Fruit fly (Drosophila melanogaster) whole organism, wandering third instar larva: Measurements from ENCODE around the gene CG42240.
A peak's percentile ranks its signal among the peaks of the same experiment; 100 is the strongest.

Source experiments
- Abd-B ChIP-seq: fragments of >200 bp; optimal IDR thresholded peaks from 2 replicates; lab custom pipeline; 2017; ENCODE audit warnings: missing biosample characterization, missing genetic modification characterization
- CG32264 ChIP-seq: fragments of 200-800 bp; sonication (Bioruptor generic); optimal IDR thresholded peaks from 2 replicates; lab custom pipeline; 2016; ENCODE audit warnings: missing biosample characterization, missing genetic modification characterization
- CrebA ChIP-seq: fragments of 200-800 bp; sonication (Bioruptor generic); optimal IDR thresholded peaks from 2 replicates; lab custom pipeline; 2016; ENCODE audit warnings: missing biosample characterization, mild to moderate bottlenecking, missing genetic modification characterization, borderline replicate concordance
- Dfd ChIP-seq: fragments of >200 bp; optimal IDR thresholded peaks from 2 replicates; lab custom pipeline; 2017; ENCODE audit warnings: missing biosample characterization, missing genetic modification characterization
- Dif ChIP-seq: fragments of 200-275, 200-300 bp; sonication (Bioruptor generic); optimal IDR thresholded peaks from 2 replicates; lab custom pipeline; 2018; ENCODE audit warnings: missing biosample characterization, missing genetic modification characterization; ENCODE audit not compliant: partially characterized antibody
- GATAd ChIP-seq: sonication (Bioruptor generic); optimal IDR thresholded peaks from 2 replicates; lab custom pipeline; 2016; ENCODE audit warnings: missing biosample characterization, missing genetic modification characterization
- HLH106 ChIP-seq: fragments of 200-800 bp; optimal IDR thresholded peaks from 3 replicates; lab custom pipeline; 2019; ENCODE audit warnings: missing biosample characterization, mild to moderate bottlenecking, missing genetic modification characterization, moderate library complexity
- Jra ChIP-seq: sonication (Bioruptor generic); optimal IDR thresholded peaks from 2 replicates; lab custom pipeline; 2016; ENCODE audit warnings: missing biosample characterization, missing genetic modification characterization
- Mio ChIP-seq: sonication (Bioruptor generic); optimal IDR thresholded peaks from 2 replicates; lab custom pipeline; 2016; ENCODE audit warnings: missing biosample characterization, missing genetic modification characterization
- Myc ChIP-seq: fragments of >200 bp; optimal IDR thresholded peaks from 2 replicates; lab custom pipeline; 2017
- N ChIP-seq: fragments of >200 bp; optimal IDR thresholded peaks from 2 replicates; lab custom pipeline; 2018; ENCODE audit warnings: missing biosample characterization, missing external identifiers, missing genetic modification characterization
- OdsH ChIP-seq: fragments of 200-800 bp; sonication (Bioruptor generic); optimal IDR thresholded peaks from 2 replicates; lab custom pipeline; 2016; ENCODE audit warnings: missing biosample characterization, mild to moderate bottlenecking, missing genetic modification characterization
- Rel ChIP-seq, 2 experiments: fragments of 200-800 bp; sonication (Bioruptor generic) in 1 of 2; optimal IDR thresholded peaks; 2 replicates in 1 of 2; 3 replicates in 1 of 2; lab custom pipeline; 2016 to 2019; ENCODE audit warnings: mild to moderate bottlenecking in 2 of 2, missing biosample characterization in 2 of 2, missing genetic modification characterization in 2 of 2, moderate library complexity in 1 of 2
- Sp1 ChIP-seq: fragments of 200-800 bp; sonication (Bioruptor generic); optimal IDR thresholded peaks from 3 replicates; lab custom pipeline; 2019; ENCODE audit warnings: missing biosample characterization, mild to moderate bottlenecking, missing genetic modification characterization, moderate library complexity
- Vsx2 ChIP-seq: fragments of 200-300, 225-300 bp; sonication (Bioruptor generic); optimal IDR thresholded peaks from 2 replicates; lab custom pipeline; 2018; ENCODE audit warnings: missing biosample characterization, missing genetic modification characterization; ENCODE audit not compliant: partially characterized antibody
- br ChIP-seq: fragments of 200-800 bp; sonication (Bioruptor generic); optimal IDR thresholded peaks from 2 replicates; lab custom pipeline; 2016; ENCODE audit warnings: missing biosample characterization, missing genetic modification characterization
- brk ChIP-seq: fragments of 200-800 bp; sonication (Bioruptor generic); optimal IDR thresholded peaks from 2 replicates; lab custom pipeline; 2016; ENCODE audit warnings: missing biosample characterization, mild to moderate bottlenecking, missing genetic modification characterization
- dl ChIP-seq, 2 experiments: fragments of 175-275, 200-275 bp in 1 of 2; fragments of 200-275 bp in 1 of 2; sonication (Bioruptor generic); optimal IDR thresholded peaks; lab custom pipeline; 2018; ENCODE audit warnings: mild to moderate bottlenecking in 2 of 2, missing biosample characterization in 2 of 2, missing genetic modification characterization in 2 of 2, moderate library complexity in 2 of 2; ENCODE audit not compliant: partially characterized antibody in 2 of 2, insufficient read depth in 1 of 2
- dmrt93B ChIP-seq: fragments of 200-800 bp; sonication (Bioruptor generic); optimal IDR thresholded peaks from 2 replicates; lab custom pipeline; 2018; ENCODE audit warnings: missing biosample characterization, mild to moderate bottlenecking, missing genetic modification characterization
- dsf ChIP-seq: sonication (Bioruptor generic); optimal IDR thresholded peaks from 2 replicates; lab custom pipeline; 2016; ENCODE audit warnings: missing biosample characterization, missing genetic modification characterization, borderline replicate concordance
- ey ChIP-seq: fragments of 200-800 bp; sonication (Bioruptor generic); optimal IDR thresholded peaks from 2 replicates; lab custom pipeline; 2016; ENCODE audit warnings: missing biosample characterization, missing genetic modification characterization
- foxo ChIP-seq, 2 experiments: fragments of 200-800 bp; sonication (Bioruptor generic); optimal IDR thresholded peaks; 2 replicates in 1 of 2; 3 replicates in 1 of 2; lab custom pipeline; 2016 to 2017; ENCODE audit warnings: missing biosample characterization in 2 of 2, missing genetic modification characterization in 2 of 2
- fru ChIP-seq: fragments of 200-800 bp; sonication (Bioruptor generic); optimal IDR thresholded peaks from 3 replicates; lab custom pipeline; 2016; ENCODE audit warnings: missing biosample characterization, mild to moderate bottlenecking, missing genetic modification characterization
- h ChIP-seq: fragments of 200-800 bp; sonication (Bioruptor generic); optimal IDR thresholded peaks from 3 replicates; lab custom pipeline; 2016; ENCODE audit warnings: missing biosample characterization, mild to moderate bottlenecking, missing genetic modification characterization
- jim ChIP-seq: fragments of 175-275, 200-325 bp; sonication (Bioruptor generic); optimal IDR thresholded peaks from 2 replicates; lab custom pipeline; 2016; ENCODE audit warnings: missing biosample characterization, mild to moderate bottlenecking, missing genetic modification characterization
- pan ChIP-seq: fragments of >200 bp; optimal IDR thresholded peaks from 2 replicates; lab custom pipeline; 2017
- psq ChIP-seq: fragments of 200-800 bp; sonication (Bioruptor generic); optimal IDR thresholded peaks from 3 replicates; lab custom pipeline; 2017; ENCODE audit warnings: missing biosample characterization, mild to moderate bottlenecking, missing genetic modification characterization, moderate library complexity
- rgr ChIP-seq: fragments of 200-800 bp; sonication (Bioruptor generic); optimal IDR thresholded peaks from 3 replicates; lab custom pipeline; 2016; ENCODE audit warnings: missing biosample characterization, mild to moderate bottlenecking, missing genetic modification characterization
- sage ChIP-seq: fragments of 200-800 bp; sonication (Bioruptor generic); optimal IDR thresholded peaks from 2 replicates; lab custom pipeline; 2016; ENCODE audit warnings: missing biosample characterization, mild to moderate bottlenecking, missing genetic modification characterization
- sv ChIP-seq: fragments of 200-800 bp; sonication (Bioruptor generic); optimal IDR thresholded peaks from 3 replicates; lab custom pipeline; 2016; ENCODE audit warnings: missing biosample characterization, missing genetic modification characterization
- tai ChIP-seq: sonication (Bioruptor generic); optimal IDR thresholded peaks from 2 replicates; lab custom pipeline; 2016; ENCODE audit warnings: missing biosample characterization, missing genetic modification characterization
- usp ChIP-seq: fragments of >200 bp; optimal IDR thresholded peaks from 2 replicates; lab custom pipeline; 2017; ENCODE audit warnings: missing biosample characterization, missing genetic modification characterization
- woc ChIP-seq: sonication (Bioruptor generic); optimal IDR thresholded peaks from 2 replicates; lab custom pipeline; 2016; ENCODE audit warnings: missing biosample characterization, mild to moderate bottlenecking, missing genetic modification characterization

CG42240 gene

dm6 chrX:6305317-6305716 lies 25.3 kb upstream of the CG42240 start:
- TF ChIP-seq ey (peak; percentile 2), foxo (GFP tag; optimal IDR thresholded peaks at IDR 0.05; lab: Kevin White, UChicago) (peak in 1 of 2 experiments; percentile 37), CG32264 (GFP tag; lab: Kevin White, UChicago) (no peak), OdsH (peak; percentile 19), Jra (GFP tag; lab: Kevin White, UChicago) (no peak), Abd-B (GFP tag; lab: Kevin White, UChicago) (no peak), br (GFP tag; lab: Kevin White, UChicago) (peak; percentile 27), tai (GFP tag; lab: Kevin White, UChicago) (no peak), psq (peak; percentile 26), Vsx2 (GFP tag; lab: Kevin White, UChicago) (peak; percentile 57), Sp1 (GFP tag; lab: Kevin White, UChicago) (peak; percentile 3), fru (GFP tag; lab: Kevin White, UChicago) (peak; percentile 16), h (GFP tag; lab: Kevin White, UChicago) (peak; percentile 10), HLH106 (peak; percentile 15), sv (no peak), GATAd (no peak), jim (GFP tag; lab: Kevin White, UChicago) (no peak), sage (GFP tag; lab: Kevin White, UChicago) (no peak), rgr (peak; percentile 14), woc (GFP tag; lab: Kevin White, UChicago) (peak; percentile 12)

- TF ChIP-seq fru (GFP tag; lab: Kevin White, UChicago) (peak; percentile 6), Sp1 (GFP tag; lab: Kevin White, UChicago) (no peak), Dif (GFP tag; lab: Kevin White, UChicago) (no peak), N (no peak)
Observed at dm6 chrX:6308852-6309251, 21.8 kb upstream of the CG42240 start, which contains the start of gene CG15894. Gene CG15894 (plus strand): TSS chrX:6309212.

dm6 chrX:6310408-6310807 lies 20.2 kb upstream of the CG42240 start:
- TF ChIP-seq sage (GFP tag; lab: Kevin White, UChicago) = no peak
- no peak for TF ChIP-seq br (GFP tag; lab: Kevin White, UChicago)
- TF ChIP-seq Dif (GFP tag; lab: Kevin White, UChicago) = no peak
- TF ChIP-seq dl (GFP tag; optimal IDR thresholded peaks at IDR 0.05; lab: Kevin White, UChicago; ENCODE audit: insufficient read depth in 1 of 2, partially characterized antibody in 2 of 2) = no peak
- no peak for TF ChIP-seq sv
- TF ChIP-seq jim (GFP tag; lab: Kevin White, UChicago) = no peak
- no peak for TF ChIP-seq ey
- no peak for TF ChIP-seq HLH106
- TF ChIP-seq Mio = no peak
- TF ChIP-seq usp (GFP tag; lab: Kevin White, UChicago) = no peak
- TF ChIP-seq psq = no peak
- TF ChIP-seq N = no peak
- no peak for TF ChIP-seq Vsx2 (GFP tag; lab: Kevin White, UChicago)

- no peak for TF ChIP-seq ey
- TF ChIP-seq Abd-B (GFP tag; lab: Kevin White, UChicago) = no peak
- TF ChIP-seq fru (GFP tag; lab: Kevin White, UChicago) = no peak
- no peak for TF ChIP-seq dl (GFP tag; optimal IDR thresholded peaks at IDR 0.05; lab: Kevin White, UChicago; ENCODE audit: insufficient read depth in 1 of 2, partially characterized antibody in 2 of 2)
- no peak for TF ChIP-seq tai (GFP tag; lab: Kevin White, UChicago)
- no peak for TF ChIP-seq Dif (GFP tag; lab: Kevin White, UChicago)
- no peak for TF ChIP-seq jim (GFP tag; lab: Kevin White, UChicago)
- no peak for TF ChIP-seq sage (GFP tag; lab: Kevin White, UChicago)
Observed at dm6 chrX:6311516-6311915, 19.1 kb upstream of the CG42240 start.

dm6 chrX:6315583-6315982 lies 15.1 kb upstream of the CG42240 start:
- TF ChIP-seq pan (lab: Kevin White, UChicago) = no peak

dm6 chrX:6316858-6317474 lies 13.7 kb upstream of the CG42240 start:
- TF ChIP-seq sage (GFP tag; lab: Kevin White, UChicago) (no peak), CrebA (GFP tag; lab: Kevin White, UChicago) (no peak), pan (lab: Kevin White, UChicago) (no peak), brk (GFP tag; lab: Kevin White, UChicago) (no peak), Myc (lab: Kevin White, UChicago) (no peak), woc (GFP tag; lab: Kevin White, UChicago) (no peak), Jra (GFP tag; lab: Kevin White, UChicago) (no peak), N (no peak), foxo (GFP tag; optimal IDR thresholded peaks at IDR 0.05; lab: Kevin White, UChicago) (peak in 1 of 2 experiments; percentile 39), br (GFP tag; lab: Kevin White, UChicago) (peak; percentile 45), ey (peak; percentile 4), Abd-B (GFP tag; lab: Kevin White, UChicago) (no peak), usp (GFP tag; lab: Kevin White, UChicago) (no peak), Sp1 (GFP tag; lab: Kevin White, UChicago) (peak; percentile 19), psq (peak; percentile 3), Mio (no peak), OdsH (peak; percentile 3), dmrt93B (GFP tag; lab: Kevin White, UChicago) (no peak), Dfd (GFP tag; lab: Kevin White, UChicago) (no peak), Rel (GFP tag; optimal IDR thresholded peaks at IDR 0.05; lab: Kevin White, UChicago) (no peak), Rel (tag; optimal IDR thresholded peaks at IDR 0.05; lab: Kevin White, UChicago) (no peak), dl (GFP tag; optimal IDR thresholded peaks at IDR 0.05; lab: Kevin White, UChicago; ENCODE audit: insufficient read depth in 1 of 2, partially characterized antibody in 2 of 2) (no peak), dsf (no peak), h (GFP tag; lab: Kevin White, UChicago) (peak; percentile 40), Dif (GFP tag; lab: Kevin White, UChicago) (no peak)
